Worm (Caenorhabditis elegans): ENCODE results near the gene dnj-11.
"Not testable (repeated sequence)": the region's sequence is repeated elsewhere in the genome, so short reads cannot be mapped to it uniquely, and the experiment has no call there.

ce11 chrIV:6591010-6591746 lies 5.5 kb downstream of the dnj-11 start, which contains the start of the genes nspb-1 and nspb-2:
- TF ChIP-seq snpc-4 (tag; optimal IDR thresholded peaks at IDR 0.05); elt-3 (tag; optimal IDR thresholded peaks at IDR 0.05); nhr-237 (tag; optimal IDR thresholded peaks at IDR 0.05); nhr-20 (tag; optimal IDR thresholded peaks at IDR 0.05); nhr-11 (tag; optimal IDR thresholded peaks at IDR 0.05); blmp-1 (tag; optimal IDR thresholded peaks at IDR 0.05); C16A3.4 (tag; optimal IDR thresholded peaks at IDR 0.05); unc-62 (GFP tag; optimal IDR thresholded peaks at IDR 0.05); nhr-76 (tag; optimal IDR thresholded peaks at IDR 0.05); pqm-1 (tag; optimal IDR thresholded peaks at IDR 0.05); unc-86 (tag; optimal IDR thresholded peaks at IDR 0.05): not testable (repeated sequence)
